Worm (Caenorhabditis elegans) whole organism, L4/young adult: ENCODE results near the gene C45G9.14.

ENCODE experiments used
- W03F9.2 ChIP-seq: fragments of 150-350 bp; optimal IDR thresholded peaks from 2 replicates; lab custom pipeline; 2014; ENCODE audit warnings: missing biosample characterization, missing genetic modification characterization
- dao-5 ChIP-seq: sonication (generic microtip); optimal IDR thresholded peaks from 2 replicates; lab custom pipeline; 2016; ENCODE audit warnings: missing genotype, missing genetic modification characterization, moderate library complexity, missing compliant biosample characterization
- him-1 ChIP-seq: sonication (generic microtip); optimal IDR thresholded peaks from 2 replicates; lab custom pipeline; 2016; ENCODE audit warnings: missing genotype, missing genetic modification reagents, missing genetic modification characterization, missing compliant biosample characterization

C45G9.14 gene

DNA sequence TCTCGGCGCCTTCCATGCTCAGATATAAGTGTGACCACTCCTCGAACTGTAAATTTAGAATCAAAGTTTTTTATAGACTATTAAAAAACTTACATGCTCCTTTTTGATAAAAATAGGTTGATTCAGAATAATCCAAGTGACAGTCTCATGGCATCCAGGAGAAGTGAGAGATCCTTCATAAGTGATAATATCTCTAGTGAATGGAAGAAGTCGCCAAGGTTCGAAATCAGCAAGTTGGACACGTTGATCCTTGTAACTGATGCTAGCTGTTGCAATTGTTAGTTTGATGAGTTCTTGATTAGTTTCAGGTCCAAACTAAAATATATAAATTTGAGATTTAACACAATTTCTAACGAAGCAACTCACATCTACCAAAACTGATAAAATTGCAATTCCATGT is 38.5 kb downstream of the C45G9.14 start:
- TF ChIP-seq W03F9.2 (tag; lab: Kevin White, UChicago) (no peak), dao-5 (no peak), him-1 (no peak)

DNA sequence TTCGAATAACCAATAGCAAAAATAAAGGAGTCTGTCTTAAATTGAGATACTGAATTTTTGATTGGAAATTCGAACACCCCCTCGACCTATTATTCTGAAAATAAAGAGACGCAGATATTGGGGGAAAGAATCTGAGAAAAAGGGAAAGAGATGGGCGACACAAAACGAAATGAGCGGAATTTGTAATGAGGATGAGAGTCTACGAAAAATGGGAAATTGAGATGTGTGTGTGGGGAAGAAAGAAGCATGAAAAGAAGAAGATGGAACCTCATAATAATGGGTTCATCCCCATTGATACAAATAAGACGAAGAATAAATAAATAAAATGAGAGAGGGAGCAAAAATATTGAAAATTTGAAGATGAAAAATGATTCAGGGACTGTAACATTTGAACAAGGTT is 40.7 kb downstream of the C45G9.14 start, which contains the start of gene cah-1:
TSS of gene cah-1 (minus strand) at position 101 of the 400 bp plus-strand sequence.
- TF ChIP-seq dao-5 (no peak), W03F9.2 (tag; lab: Kevin White, UChicago) (no peak), him-1 (no peak)

DNA sequence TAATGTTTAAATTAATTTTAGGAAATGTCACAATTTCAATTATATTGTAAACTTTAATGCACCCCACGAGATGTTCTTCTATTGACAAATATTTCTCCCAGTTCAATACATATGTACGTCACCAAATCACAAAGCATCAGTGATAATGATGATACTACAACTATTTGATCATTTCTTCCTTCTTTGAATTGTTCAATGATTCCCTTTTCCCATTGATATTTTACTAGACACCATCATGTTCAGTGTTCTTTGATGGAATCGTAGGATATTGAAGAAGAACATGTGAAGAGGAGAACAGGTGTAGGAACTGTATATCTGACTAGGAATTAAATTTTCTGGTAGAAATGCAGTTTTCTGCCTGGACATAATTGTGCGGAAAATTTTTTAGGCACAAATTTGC is 44.7 kb downstream of the C45G9.14 start:
- TF ChIP-seq W03F9.2 (tag; lab: Kevin White, UChicago): no peak
- no peak for TF ChIP-seq him-1
- no peak for TF ChIP-seq dao-5

- TF ChIP-seq W03F9.2 (tag; lab: Kevin White, UChicago): no peak
- TF ChIP-seq him-1: no peak
- no peak for TF ChIP-seq dao-5
Measured at ce11 chrIII:5092345-5092744, 47.5 kb downstream of the C45G9.14 start.

- TF ChIP-seq dao-5 (no peak), W03F9.2 (tag; lab: Kevin White, UChicago) (no peak), him-1 (no peak)
Measured at ce11 chrIII:5094506-5094905, 49.7 kb downstream of the C45G9.14 start, which contains the start of gene F54D8.10. TSS of gene F54D8.10 (plus strand) at chrIII:5094806.
